Worm (Caenorhabditis elegans): ENCODE data around the gene clec-197.

The clec-197 gene

DNA sequence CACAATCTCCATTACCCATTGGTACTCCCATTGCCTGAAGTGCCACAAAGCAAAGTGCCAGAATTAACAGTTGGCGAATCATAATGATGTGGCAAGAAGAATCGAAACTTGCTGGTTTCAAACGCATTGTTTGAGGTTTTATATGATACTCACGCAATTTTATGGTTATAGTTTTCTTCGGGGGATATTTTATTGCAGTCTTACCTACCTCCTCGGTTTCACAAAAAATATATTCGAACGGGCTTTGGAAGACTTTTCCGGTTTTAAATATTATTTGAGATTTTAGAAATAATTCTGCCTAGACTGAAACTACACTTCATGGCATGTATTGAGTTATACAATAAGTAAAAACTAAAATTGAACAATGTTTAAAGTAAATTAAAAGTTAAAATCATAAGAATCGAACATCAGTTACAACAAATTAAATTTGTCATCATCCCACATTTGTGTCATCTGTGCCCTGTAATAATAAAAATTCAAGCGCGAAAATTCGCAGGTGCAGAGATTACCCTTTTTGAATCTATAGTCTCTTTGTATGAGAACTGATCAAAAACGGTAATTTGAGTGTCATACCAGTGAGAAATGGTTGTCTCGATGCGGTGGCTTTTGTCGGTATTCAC, at the start of gene clec-197, which contains the start of gene clec-198:
Gene clec-197, minus strand, starts transcription at position 101 of the 620 bp plus-strand sequence.
Gene clec-198, plus strand, starts transcription at position 570 of the 620 bp plus-strand sequence.
- TF ChIP-seq mml-1 (tag; optimal IDR thresholded peaks at IDR 0.05) (no peak), ztf-4 (tag; optimal IDR thresholded peaks at IDR 0.05) (no peak), lin-15B (tag; optimal IDR thresholded peaks at IDR 0.05) (no peak), zag-1 (tag; optimal IDR thresholded peaks at IDR 0.05) (no peak), nhr-76 (tag; optimal IDR thresholded peaks at IDR 0.05) (no peak), elt-2 (tag; optimal IDR thresholded peaks at IDR 0.05) (no peak), nhr-23 (tag; optimal IDR thresholded peaks at IDR 0.05) (no peak), ceh-82 (tag; optimal IDR thresholded peaks at IDR 0.05) (no peak), nhr-28 (tag; optimal IDR thresholded peaks at IDR 0.05) (no peak), skn-1 (tag; optimal IDR thresholded peaks at IDR 0.05) (no peak), aly-2 (tag; optimal IDR thresholded peaks at IDR 0.05) (no peak)

DNA sequence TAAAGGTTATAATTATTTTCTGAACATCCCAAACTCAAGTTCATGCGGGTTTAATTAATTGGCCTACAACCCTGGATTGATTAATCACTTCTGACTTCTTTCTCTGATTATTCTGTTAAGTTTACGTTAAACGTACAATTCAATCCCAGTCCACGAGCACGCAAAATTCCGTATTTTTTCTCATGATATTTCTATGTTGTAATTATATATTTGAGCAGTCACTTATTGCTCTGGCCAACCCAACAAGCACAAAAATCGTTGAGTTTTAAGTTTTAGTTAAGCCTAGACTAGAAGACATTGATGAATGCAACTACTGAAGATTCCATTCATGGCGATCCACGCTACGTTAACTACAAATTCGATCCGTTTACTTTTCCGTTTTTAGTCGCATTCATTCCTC, 49.4 kb upstream of the clec-197 start, which contains the start of gene sru-15:
Gene sru-15, plus strand, starts transcription at position 301 of the 400 bp plus-strand sequence.
- TF ChIP-seq ceh-16 (tag; optimal IDR thresholded peaks at IDR 0.05) (no peak), egl-27 (tag; optimal IDR thresholded peaks at IDR 0.05) (no peak), nhr-43 (tag; optimal IDR thresholded peaks at IDR 0.05; ENCODE audit: poor library complexity, severe bottlenecking) (no peak), tbx-2 (tag; optimal IDR thresholded peaks at IDR 0.05) (no peak), ZK546.5 (tag; optimal IDR thresholded peaks at IDR 0.05) (no peak), lin-39 (tag; optimal IDR thresholded peaks at IDR 0.05) (no peak), pqm-1 (tag; optimal IDR thresholded peaks at IDR 0.05) (no peak), nhr-25 (tag; optimal IDR thresholded peaks at IDR 0.05) (no peak), egl-5 (tag; optimal IDR thresholded peaks at IDR 0.05) (no peak), sea-2 (GFP tag; optimal IDR thresholded peaks at IDR 0.05) (no peak), mml-1 (tag; optimal IDR thresholded peaks at IDR 0.05) (no peak)

DNA sequence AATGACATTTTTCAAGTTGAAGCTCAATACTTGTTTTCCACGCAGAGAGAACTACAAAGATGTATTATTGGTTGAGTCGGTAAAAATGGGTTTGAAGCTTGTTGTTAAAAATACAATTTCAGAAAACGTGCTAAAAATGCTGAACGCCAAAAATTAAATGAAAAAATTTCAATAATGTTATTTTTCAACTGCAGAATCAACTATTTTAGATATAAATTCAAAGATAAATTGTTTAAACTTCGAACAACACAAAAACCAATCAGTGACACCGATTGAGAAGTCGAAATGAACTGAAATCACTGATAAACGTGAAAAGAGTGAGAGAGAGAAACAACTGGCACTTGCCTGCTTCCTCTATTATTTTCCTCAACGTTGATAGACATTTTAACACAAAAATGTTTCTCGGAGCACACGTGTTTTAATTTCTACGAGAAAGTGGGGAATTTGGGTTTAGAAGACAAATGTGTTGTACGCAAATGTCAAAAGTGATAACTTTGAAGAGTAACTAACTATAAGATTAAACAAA, 41.0 kb upstream of the clec-197 start, which contains the start of gene T02D1.8:
Gene T02D1.8, minus strand, starts transcription at position 51 of the 526 bp plus-strand sequence.
- TF ChIP-seq lsy-12 (tag; optimal IDR thresholded peaks at IDR 0.05) (no peak), elt-2 (tag; optimal IDR thresholded peaks at IDR 0.05) (peak; percentile 67)

DNA sequence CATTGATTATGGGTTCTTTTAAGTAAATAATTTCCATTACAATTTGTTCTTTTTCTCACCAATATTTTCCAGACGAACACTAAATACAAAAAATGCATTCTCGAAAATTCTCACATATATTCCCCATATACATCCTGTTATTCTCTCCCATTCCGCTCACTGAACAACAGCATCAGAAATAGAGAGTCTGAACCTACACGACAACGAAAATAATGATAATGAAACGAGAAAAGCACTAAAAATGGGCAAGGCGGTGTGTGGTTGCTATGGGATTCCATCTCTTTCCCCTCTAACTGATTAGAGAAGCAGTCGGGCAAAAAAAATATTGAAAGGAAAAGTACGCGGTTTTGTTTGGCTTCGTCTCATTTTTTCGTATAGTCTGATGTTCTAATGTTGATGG, 36.5 kb upstream of the clec-197 start, which contains the start of gene C30H6.12:
Gene C30H6.12, plus strand, starts transcription at position 301 of the 400 bp plus-strand sequence.
- TF ChIP-seq pha-4 (tag; optimal IDR thresholded peaks at IDR 0.05) = no peak
- no peak for TF ChIP-seq mdl-1 (tag; optimal IDR thresholded peaks at IDR 0.05)
- TF ChIP-seq ceh-28 (tag; optimal IDR thresholded peaks at IDR 0.05) = no peak
- TF ChIP-seq elt-2 (tag; optimal IDR thresholded peaks at IDR 0.05) = no peak
- TF ChIP-seq jun-1 (tag; optimal IDR thresholded peaks at IDR 0.05) = no peak
- TF ChIP-seq fkh-2 (tag; optimal IDR thresholded peaks at IDR 0.05) = no peak
- no peak for TF ChIP-seq nhr-43 (tag; optimal IDR thresholded peaks at IDR 0.05; ENCODE audit: poor library complexity, severe bottlenecking)
- no peak for TF ChIP-seq pqm-1 (tag; optimal IDR thresholded peaks at IDR 0.05)
- TF ChIP-seq nhr-25 (tag; optimal IDR thresholded peaks at IDR 0.05) = no peak
- TF ChIP-seq snpc-4 (tag; optimal IDR thresholded peaks at IDR 0.05) = no peak
- no peak for TF ChIP-seq unc-39 (tag; optimal IDR thresholded peaks at IDR 0.05)
- no peak for TF ChIP-seq hmg-11 (tag; optimal IDR thresholded peaks at IDR 0.05)

DNA sequence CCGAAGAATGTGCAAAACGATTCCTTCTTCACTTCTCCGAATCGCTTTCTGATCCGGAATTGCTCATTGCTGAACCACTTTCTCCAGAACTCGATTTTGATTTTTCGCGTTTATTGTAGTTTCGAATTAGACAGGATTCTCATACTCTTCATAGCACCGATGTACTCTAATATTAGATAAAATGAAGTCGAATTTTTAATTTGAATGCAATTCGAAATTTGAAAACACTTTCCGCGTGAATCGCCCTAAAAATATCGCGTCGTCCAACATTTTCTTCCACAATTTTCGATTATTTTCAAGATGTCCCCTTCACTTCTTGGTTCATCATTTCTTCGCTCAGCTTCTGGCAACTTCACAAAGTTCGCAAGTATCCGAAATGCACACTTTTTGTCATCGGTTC, 35.5 kb upstream of the clec-197 start, which contains the start of gene C30H6.8:
Gene C30H6.8, plus strand, starts transcription at position 301 of the 400 bp plus-strand sequence.
- TF ChIP-seq jun-1 (tag; optimal IDR thresholded peaks at IDR 0.05) = no peak
- TF ChIP-seq fos-1 (tag; optimal IDR thresholded peaks at IDR 0.05) = no peak
- no peak for TF ChIP-seq nhr-25 (tag; optimal IDR thresholded peaks at IDR 0.05)
- no peak for TF ChIP-seq nhr-67 (tag; optimal IDR thresholded peaks at IDR 0.05)
- no peak for TF ChIP-seq ceh-28 (tag; optimal IDR thresholded peaks at IDR 0.05)
- no peak for TF ChIP-seq sea-2 (GFP tag; optimal IDR thresholded peaks at IDR 0.05)
- TF ChIP-seq aly-2 (tag; optimal IDR thresholded peaks at IDR 0.05) = no peak
- TF ChIP-seq nhr-28 (tag; optimal IDR thresholded peaks at IDR 0.05) = no peak
- TF ChIP-seq nhr-23 (tag; optimal IDR thresholded peaks at IDR 0.05) = no peak
- TF ChIP-seq pqm-1 (tag; optimal IDR thresholded peaks at IDR 0.05) = no peak
- no peak for TF ChIP-seq nhr-237 (tag; optimal IDR thresholded peaks at IDR 0.05)
- TF ChIP-seq elt-3 (tag; optimal IDR thresholded peaks at IDR 0.05) = no peak
- no peak for TF ChIP-seq ZK546.5 (tag; optimal IDR thresholded peaks at IDR 0.05)

All from whole organism, L3 larva.